Worm (Caenorhabditis elegans) whole organism, early embryonic: ENCODE results near the gene F44A6.3.

Source experiments
- ama-1 ChIP-seq: fragments of 150-350 bp; optimal IDR thresholded peaks from 2 replicates; lab custom pipeline; 2014
- ceh-13 ChIP-seq: fragments of 200-800 bp; sonication (Bioruptor generic); optimal IDR thresholded peaks from 2 replicates; lab custom pipeline; 2018; ENCODE audit warnings: mild to moderate bottlenecking, missing genetic modification characterization, missing compliant biosample characterization
- ceh-36 ChIP-seq: sonication (generic microtip); optimal IDR thresholded peaks from 2 replicates; lab custom pipeline; 2016; ENCODE audit warnings: missing genetic modification characterization, inconsistent platforms, missing compliant biosample characterization
- hmg-4 ChIP-seq: fragments of 200-800 bp; sonication (Bioruptor generic); optimal IDR thresholded peaks from 2 replicates; lab custom pipeline; 2018; ENCODE audit warnings: mild to moderate bottlenecking, missing genetic modification characterization, missing compliant biosample characterization
- scrt-1 ChIP-seq: fragments of 200-800 bp; sonication (Bioruptor generic); IDR thresholded peaks from 2 replicates; pipeline ENCODE4 v1.3.6; 2022; ENCODE audit warnings: missing genetic modification characterization, missing compliant biosample characterization
- sea-1 ChIP-seq: fragments of 200-800 bp; sonication (Bioruptor generic); conservative IDR thresholded peaks from 2 replicates; pipeline ENCODE4 v1.3.6; 2022; ENCODE audit warnings: missing genetic modification characterization, missing compliant biosample characterization

ce11 chrX:10170598-10170997, 42.0 kb upstream of the F44A6.3 start:
- no peak for TF ChIP-seq ama-1
- no peak for TF ChIP-seq ceh-36 (tag; lab: Kevin White, UChicago)
- no peak for TF ChIP-seq scrt-1
- TF ChIP-seq hmg-4 (GFP tag; lab: Kevin White, UChicago): no peak
- no peak for TF ChIP-seq ceh-13 (GFP tag; lab: Kevin White, UChicago)
- no peak for TF ChIP-seq sea-1
